Worm (Caenorhabditis elegans) whole organism, midembryonic: ENCODE data around the gene pei-1.

ENCODE experiments used
- T22C8.4 ChIP-seq: fragments of 200-800 bp; sonication (Bioruptor generic); IDR thresholded peaks from 2 replicates; pipeline ENCODE4 v1.3.6; 2022; ENCODE audit warnings: missing genetic modification characterization, missing compliant biosample characterization
- cog-1 ChIP-seq: sonication (generic microtip); optimal IDR thresholded peaks from 2 replicates; lab custom pipeline; 2016; ENCODE audit warnings: missing genetic modification characterization, missing compliant biosample characterization
- flt-1 ChIP-seq: fragments of 200-800 bp; sonication (Bioruptor generic); IDR thresholded peaks from 2 replicates; pipeline ENCODE4 v1.3.6; 2022; ENCODE audit warnings: missing genetic modification characterization, missing compliant biosample characterization
- klf-2 ChIP-seq: fragments of 200-800 bp; sonication (Bioruptor generic); conservative IDR thresholded peaks from 2 replicates; pipeline ENCODE4 v1.3.6; 2022; ENCODE audit warnings: missing genetic modification reagents, missing genetic modification characterization, missing compliant biosample characterization
- ref-1 ChIP-seq: fragments of 200-800 bp; sonication (Bioruptor generic); conservative IDR thresholded peaks from 2 replicates; pipeline ENCODE4 v1.3.6; 2022; ENCODE audit warnings: missing genetic modification reagents, missing genetic modification characterization, missing compliant biosample characterization
- tab-1 ChIP-seq: fragments of 200-800 bp; sonication (Bioruptor generic); IDR thresholded peaks from 2 replicates; pipeline ENCODE4 v1.3.6; 2022; ENCODE audit warnings: missing genetic modification characterization, missing compliant biosample characterization
- ztf-23 ChIP-seq: fragments of 200-800 bp; sonication (Bioruptor generic); IDR thresholded peaks from 2 replicates; pipeline ENCODE4 v1.3.6; 2022; ENCODE audit warnings: missing genetic modification reagents, missing genetic modification characterization, missing compliant biosample characterization
- ztf-29 ChIP-seq: fragments of 200-800 bp; sonication (Bioruptor generic); IDR thresholded peaks from 2 replicates; pipeline ENCODE4 v1.3.6; 2022; ENCODE audit warnings: missing genetic modification reagents, missing genetic modification characterization, missing compliant biosample characterization

DNA sequence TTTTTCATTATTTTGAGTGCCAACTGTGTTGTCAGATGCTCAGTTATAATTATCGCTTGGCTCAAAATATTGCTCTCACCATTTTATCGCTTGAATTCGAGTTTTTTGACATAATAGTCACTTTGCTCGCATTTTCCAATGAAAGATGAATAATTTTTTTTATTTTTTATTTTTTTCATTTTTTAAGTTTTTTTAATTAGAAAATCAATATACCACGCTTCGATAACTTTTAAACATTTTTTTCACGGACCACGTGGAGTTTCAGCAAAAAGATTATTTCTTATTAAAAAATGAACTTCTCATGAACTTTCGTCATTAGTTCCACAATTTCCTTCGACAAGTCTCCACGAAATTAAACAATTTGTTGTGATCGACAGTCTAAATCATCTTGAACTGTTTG lies 22.4 kb upstream of the pei-1 start, which contains the start of gene elt-1:
- no peak for TF ChIP-seq ztf-23 (GFP tag; lab: Robert Waterston, UW)
- TF ChIP-seq ztf-29 (GFP tag; lab: Robert Waterston, UW) = no peak
- no peak for TF ChIP-seq flt-1 (GFP tag; lab: Robert Waterston, UW)
- TF ChIP-seq T22C8.4 (GFP tag; lab: Robert Waterston, UW) = no peak
- TF ChIP-seq ref-1 = no peak
- TF ChIP-seq cog-1 (tag; lab: Kevin White, UChicago) = no peak
- TF ChIP-seq klf-2 = no peak
- TF ChIP-seq tab-1 = no peak
